Worm (Caenorhabditis elegans) whole organism, late embryonic: Measurements from ENCODE around the gene Y47D7A.9.

Experiments used
- K02D7.2 ChIP-seq: sonication (generic microtip); optimal IDR thresholded peaks from 2 replicates; lab custom pipeline; 2017; ENCODE audit warnings: mild to moderate bottlenecking, missing genetic modification characterization, missing compliant biosample characterization
- T23F11.4 ChIP-seq: fragments of 200-800 bp; sonication (Bioruptor generic); optimal IDR thresholded peaks from 2 replicates; lab custom pipeline; 2018; ENCODE audit warnings: mild to moderate bottlenecking, missing genetic modification characterization, missing compliant biosample characterization
- Y22D7AL.16 ChIP-seq: sonication (generic microtip); optimal IDR thresholded peaks from 2 replicates; lab custom pipeline; 2016; ENCODE audit warnings: missing genetic modification characterization, missing compliant biosample characterization
- ceh-14 ChIP-seq: sonication (generic microtip); optimal IDR thresholded peaks from 2 replicates; lab custom pipeline; 2016; ENCODE audit warnings: missing genotype, missing genetic modification characterization, missing compliant biosample characterization
- ceh-19 ChIP-seq: fragments of 200-800 bp; sonication (Bioruptor generic); optimal IDR thresholded peaks from 2 replicates; lab custom pipeline; 2018; ENCODE audit warnings: mild to moderate bottlenecking, missing genetic modification characterization, missing compliant biosample characterization
- ceh-31 ChIP-seq: sonication (generic microtip); optimal IDR thresholded peaks from 2 replicates; lab custom pipeline; 2016; ENCODE audit warnings: missing genetic modification characterization, missing compliant biosample characterization
- ceh-6 ChIP-seq: fragments of 200-800 bp; sonication (Bioruptor generic); optimal IDR thresholded peaks from 2 replicates; lab custom pipeline; 2018; ENCODE audit warnings: mild to moderate bottlenecking, missing genetic modification characterization, missing compliant biosample characterization
- dmd-4 ChIP-seq: sonication (generic microtip); optimal IDR thresholded peaks from 2 replicates; lab custom pipeline; 2016; ENCODE audit warnings: borderline replicate concordance, missing genetic modification characterization, missing compliant biosample characterization
- dve-1 ChIP-seq: sonication (generic microtip); optimal IDR thresholded peaks from 2 replicates; lab custom pipeline; 2017; ENCODE audit warnings: antibody characterized with exemption, mild to moderate bottlenecking, missing genetic modification characterization, missing compliant biosample characterization
- fkh-10 ChIP-seq: fragments of 150-350 bp; optimal IDR thresholded peaks from 2 replicates; lab custom pipeline; 2014; ENCODE audit warnings: missing biosample characterization, missing genetic modification reagents, missing genetic modification characterization
- hlh-13 ChIP-seq: fragments of 200-800 bp; sonication (Bioruptor generic); optimal IDR thresholded peaks from 2 replicates; lab custom pipeline; 2018; ENCODE audit warnings: mild to moderate bottlenecking, missing genetic modification characterization, missing compliant biosample characterization
- hlh-15 ChIP-seq: sonication (generic microtip); optimal IDR thresholded peaks from 2 replicates; lab custom pipeline; 2016; ENCODE audit warnings: missing genetic modification characterization, missing compliant biosample characterization
- pha-4 ChIP-seq: fragments of 150-350 bp; optimal IDR thresholded peaks from 2 replicates; lab custom pipeline; 2018; ENCODE audit warnings: missing biosample characterization, missing genetic modification reagents, missing genetic modification characterization
- ref-2 ChIP-seq: sonication (generic microtip); optimal IDR thresholded peaks from 2 replicates; lab custom pipeline; 2016; ENCODE audit warnings: missing genetic modification characterization, missing compliant biosample characterization
- sdc-2 ChIP-seq: sonication (generic microtip); optimal IDR thresholded peaks from 2 replicates; lab custom pipeline; 2016; ENCODE audit warnings: missing genotype, missing genetic modification characterization, missing compliant biosample characterization
- syd-9 ChIP-seq: sonication (generic microtip); optimal IDR thresholded peaks from 2 replicates; lab custom pipeline; 2016; ENCODE audit warnings: mild to moderate bottlenecking, missing genetic modification characterization, moderate library complexity, missing compliant biosample characterization
- tbx-2 ChIP-seq: sonication (generic microtip); optimal IDR thresholded peaks from 2 replicates; lab custom pipeline; 2016; ENCODE audit warnings: missing genetic modification characterization, missing compliant biosample characterization
- tbx-7 ChIP-seq: sonication (generic microtip); optimal IDR thresholded peaks from 2 replicates; lab custom pipeline; 2016; ENCODE audit warnings: missing genotype, missing genetic modification characterization, missing compliant biosample characterization

The Y47D7A.9 gene

DNA sequence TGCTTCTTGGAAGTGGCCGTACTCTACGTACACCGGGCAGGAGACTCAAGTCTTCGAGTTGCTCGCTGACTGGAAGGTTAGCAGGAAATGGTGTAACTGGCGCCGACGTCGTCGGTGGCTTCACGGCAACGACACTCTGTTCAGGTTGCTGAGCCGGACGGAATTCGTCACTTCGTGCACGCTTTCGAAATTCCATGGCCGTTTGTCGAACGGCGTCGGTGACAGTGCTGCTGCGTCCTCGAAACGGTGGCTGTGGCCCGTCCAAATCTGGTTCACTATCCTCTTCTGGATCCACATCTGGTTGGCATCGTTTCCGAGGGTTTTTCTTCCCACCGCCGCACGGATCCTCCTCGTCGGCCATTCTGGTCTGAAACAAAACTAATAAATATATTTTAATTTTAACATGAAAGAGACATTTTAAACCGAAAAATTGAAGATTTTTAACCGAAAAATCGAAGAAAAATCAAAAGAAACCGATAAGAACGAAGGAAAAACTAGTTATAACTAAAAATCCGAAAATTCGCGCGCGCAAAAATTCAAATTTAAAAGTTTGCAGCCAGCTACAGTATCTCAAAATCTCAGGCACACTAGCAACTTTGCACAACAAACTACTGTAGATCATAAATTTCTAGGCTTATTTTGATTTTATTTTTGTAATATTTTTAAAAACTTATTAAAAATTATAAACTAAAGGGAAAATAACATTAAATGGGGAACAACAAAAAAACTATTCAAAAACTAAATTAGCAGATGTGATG is 47.8 kb downstream of the Y47D7A.9 start, which contains the start of gene F32D1.7:
Gene F32D1.7 (minus strand): TSS at position 367 of the 758 bp plus-strand sequence.
- TF ChIP-seq hlh-13 (GFP tag; lab: Kevin White, UChicago), result no peak
- no peak for TF ChIP-seq sdc-2 (tag; lab: Kevin White, UChicago)
- TF ChIP-seq pha-4 (tag; lab: Kevin White, UChicago), result no peak
- no peak for TF ChIP-seq ceh-6 (GFP tag; lab: Kevin White, UChicago)
- TF ChIP-seq T23F11.4, result no peak
- no peak for TF ChIP-seq ceh-14
- no peak for TF ChIP-seq ref-2

DNA sequence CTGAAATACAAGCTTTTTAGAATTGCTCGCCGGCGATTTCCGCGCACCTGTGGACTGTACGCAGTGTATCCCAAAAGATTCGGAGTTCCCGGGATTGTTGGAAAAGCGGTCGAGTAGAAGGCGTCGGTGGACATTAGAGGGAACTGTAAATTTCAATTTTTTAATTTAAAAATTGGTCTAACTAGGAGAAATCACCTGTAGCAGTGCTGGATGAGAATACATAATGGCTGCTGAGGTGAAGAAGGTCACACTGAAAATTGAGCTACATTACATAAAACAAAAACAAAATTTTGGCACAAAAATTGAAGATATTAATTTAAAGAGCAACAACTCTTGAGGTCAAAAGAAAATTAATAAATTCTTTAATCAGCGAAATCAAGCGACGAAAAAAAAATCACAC is 49.1 kb downstream of the Y47D7A.9 start, which contains the start of gene neg-1:
Gene neg-1 (minus strand): TSS at position 250 of the 400 bp plus-strand sequence.
- TF ChIP-seq Y22D7AL.16 (tag; lab: Kevin White, UChicago) (no peak), syd-9 (tag; lab: Kevin White, UChicago) (no peak), tbx-7 (tag; lab: Kevin White, UChicago) (no peak), tbx-2 (tag; lab: Kevin White, UChicago) (no peak), ceh-31 (tag; lab: Kevin White, UChicago) (no peak), dmd-4 (tag; lab: Kevin White, UChicago) (no peak), ceh-19 (GFP tag; lab: Kevin White, UChicago) (no peak), K02D7.2 (tag; lab: Kevin White, UChicago) (no peak), fkh-10 (GFP tag; lab: Kevin White, UChicago) (no peak), dve-1 (tag; lab: Kevin White, UChicago) (no peak)

DNA sequence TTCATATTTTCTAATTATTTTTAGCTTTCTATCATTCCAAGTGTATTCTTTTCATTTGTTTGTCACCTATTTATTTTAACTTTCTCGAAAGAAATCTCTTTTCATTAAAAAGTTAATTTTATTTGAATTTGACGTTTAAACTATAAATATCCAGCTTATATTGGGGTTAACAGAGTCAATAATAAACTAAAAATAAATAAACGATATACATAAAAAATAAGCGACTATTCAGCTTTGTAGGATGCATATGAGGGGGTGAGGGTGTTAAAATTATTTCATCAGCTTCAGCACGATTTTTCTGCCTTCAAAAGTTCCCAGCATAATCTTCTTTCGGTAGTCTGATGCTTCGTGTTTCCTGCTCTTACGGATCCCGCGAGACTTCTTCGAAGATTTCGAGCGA is 50.1 kb downstream of the Y47D7A.9 start:
- TF ChIP-seq T23F11.4, result no peak
- no peak for TF ChIP-seq hlh-15 (tag; lab: Kevin White, UChicago)
